Worm (Caenorhabditis elegans) whole organism, young adult: Measurements from ENCODE around the gene isw-1.

ENCODE experiments used
- F23B12.7 ChIP-seq: sonication (generic microtip); optimal IDR thresholded peaks from 2 replicates; lab custom pipeline; 2017; ENCODE audit warnings: missing genetic modification characterization, mild to moderate bottlenecking, missing compliant biosample characterization, antibody characterized with exemption, moderate library complexity; ENCODE audit not compliant: insufficient read depth
- T26A5.8 ChIP-seq: sonication (generic microtip); optimal IDR thresholded peaks from 2 replicates; lab custom pipeline; 2016; ENCODE audit warnings: missing genetic modification characterization, missing compliant biosample characterization
- ceh-100 ChIP-seq: fragments of 200-800 bp; sonication (Bioruptor generic); IDR thresholded peaks from 2 replicates; pipeline ENCODE4 v1.3.6; 2022; ENCODE audit warnings: missing genetic modification reagents, missing genetic modification characterization, missing compliant biosample characterization
- sptf-2 ChIP-seq: fragments of 200-800 bp; sonication (Bioruptor generic); optimal IDR thresholded peaks from 2 replicates; lab custom pipeline; 2018; ENCODE audit warnings: mild to moderate bottlenecking, missing genetic modification characterization, missing compliant biosample characterization
- tlf-1 ChIP-seq: fragments of 200-800 bp; sonication (Bioruptor generic); optimal IDR thresholded peaks from 2 replicates; lab custom pipeline; 2018; ENCODE audit warnings: mild to moderate bottlenecking, missing genetic modification characterization, missing compliant biosample characterization
- unc-62 ChIP-seq: fragments of 150-350 bp; optimal IDR thresholded peaks from 2 replicates; lab custom pipeline; 2014; ENCODE audit warnings: missing biosample characterization, missing genetic modification reagents, missing genetic modification characterization

ce11 chrIII:6756769-6757168 is 46.9 kb upstream of the isw-1 start:
- TF ChIP-seq ceh-100 (GFP tag; lab: Robert Waterston, UW): no peak
- no peak for TF ChIP-seq sptf-2
- no peak for TF ChIP-seq T26A5.8 (tag; lab: Kevin White, UChicago)
- no peak for TF ChIP-seq unc-62
- no peak for TF ChIP-seq tlf-1 (GFP tag; lab: Kevin White, UChicago)
- no peak for TF ChIP-seq F23B12.7 (tag; lab: Kevin White, UChicago)
